Worm (Caenorhabditis elegans): ENCODE results near the gene srg-40.

DNA sequence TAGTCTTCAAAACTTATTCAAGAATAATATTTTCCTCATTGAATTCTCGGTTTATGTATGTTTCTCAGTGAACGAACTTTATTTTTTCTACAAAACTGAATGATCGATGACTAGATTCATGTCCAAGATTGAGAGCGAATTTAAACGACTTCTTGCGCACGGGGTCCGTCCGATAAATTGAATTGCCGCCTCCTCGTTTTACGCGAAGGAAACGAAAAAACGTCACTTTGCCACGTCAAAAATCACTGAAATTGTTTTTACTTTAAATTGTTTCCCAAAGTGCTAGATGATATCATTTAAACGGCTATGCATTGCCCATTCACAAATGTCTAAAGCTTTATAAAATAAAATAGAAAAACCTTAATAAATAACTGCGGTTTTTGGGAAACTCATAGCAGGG, 3.4 kb upstream of the srg-40 start:
- TF ChIP-seq pha-4 (tag; optimal IDR thresholded peaks at IDR 0.05) (no peak), atf-7 (tag; optimal IDR thresholded peaks at IDR 0.05) (no peak), aptf-2 (GFP tag; conservative IDR thresholded peaks at IDR 0.05) (no peak), hrde-1 (tag; optimal IDR thresholded peaks at IDR 0.05; ENCODE audit: borderline replicate concordance) (no peak), him-1 (tag; optimal IDR thresholded peaks at IDR 0.05) (no peak), nhr-90 (tag; optimal IDR thresholded peaks at IDR 0.05) (no peak), snpc-1.1 (tag; optimal IDR thresholded peaks at IDR 0.05; ENCODE audit: insufficient read depth) (no peak), K11D2.4 (GFP tag; IDR thresholded peaks at IDR 0.05) (no peak), ceh-40 (GFP tag; IDR thresholded peaks at IDR 0.05) (no peak), F57C9.4 (tag; optimal IDR thresholded peaks at IDR 0.05) (no peak), rcor-1 (GFP tag; IDR thresholded peaks at IDR 0.05) (no peak), snpc-1.3 (tag; optimal IDR thresholded peaks at IDR 0.05; ENCODE audit: insufficient read depth) (no peak), nhr-179 (tag; optimal IDR thresholded peaks at IDR 0.05) (no peak), Y53G8AR.9 (GFP tag; conservative IDR thresholded peaks at IDR 0.05) (no peak)

Data from whole organism, young adult.